Worm (Caenorhabditis elegans): Measurements from ENCODE around the gene K08H10.6.

Gene K08H10.6

ce11 chrV:9970119-9970518, 25.6 kb downstream of the K08H10.6 start (continued):
- TF ChIP-seq skn-1 (tag; optimal IDR thresholded peaks at IDR 0.05) (no peak), pha-4 (GFP tag; IDR thresholded peaks at IDR 0.05) (peak; percentile 96), pha-4 (tag; optimal IDR thresholded peaks at IDR 0.05) (no peak), ceh-82 (tag; optimal IDR thresholded peaks at IDR 0.05) (no peak), lin-15B (tag; optimal IDR thresholded peaks at IDR 0.05) (no peak), dve-1 (tag; optimal IDR thresholded peaks at IDR 0.05; ENCODE audit: insufficient read depth) (peak; percentile 59), F10B5.3 (tag; optimal IDR thresholded peaks at IDR 0.05) (peak; percentile 80), tag-97 (GFP tag; IDR thresholded peaks at IDR 0.05) (0 out of 2 replicates have a peak, but pooled peaks have one; percentile 41), lin-29 (GFP tag; IDR thresholded peaks at IDR 0.05) (peak; percentile 57; the same call in 1 of the 2 replicates), set-16 (GFP tag; IDR thresholded peaks at IDR 0.05) (peak; percentile 73), madf-9 (GFP tag; conservative IDR thresholded peaks at IDR 0.05) (peak; percentile 83), R02D3.7 (tag; optimal IDR thresholded peaks at IDR 0.05) (no peak), D1046.2 (GFP tag; IDR thresholded peaks at IDR 0.05) (peak; percentile 90), attf-4 (tag; optimal IDR thresholded peaks at IDR 0.05) (no peak), mdt-29 (GFP tag; IDR thresholded peaks at IDR 0.05) (peak; percentile 74; the same call in 1 of the 2 replicates), rbr-2 (tag; optimal IDR thresholded peaks at IDR 0.05) (peak; percentile 82), zip-11 (GFP tag; IDR thresholded peaks at IDR 0.05) (peak; percentile 91), T20F7.1 (GFP tag; optimal IDR thresholded peaks at IDR 0.05) (no peak), fos-1 (tag; optimal IDR thresholded peaks at IDR 0.05) (no peak), F44E2.7 (GFP tag; IDR thresholded peaks at IDR 0.05) (peak; percentile 98), F49E8.2 (tag; optimal IDR thresholded peaks at IDR 0.05; ENCODE audit: borderline replicate concordance) (peak; percentile 83), ceh-28 (tag; optimal IDR thresholded peaks at IDR 0.05) (no peak), tra-1 (GFP tag; IDR thresholded peaks at IDR 0.05) (peak; percentile 91), daf-8 (GFP tag; IDR thresholded peaks at IDR 0.05) (peak; percentile 67; the same call in 1 of the 2 replicates), lin-13 (GFP tag; optimal IDR thresholded peaks at IDR 0.05) (peak; percentile 60), sdz-12 (GFP tag; optimal IDR thresholded peaks at IDR 0.05) (no peak), nhr-48 (tag; optimal IDR thresholded peaks at IDR 0.05) (peak; percentile 79), ceh-62 (tag; optimal IDR thresholded peaks at IDR 0.05) (no peak), mdl-1 (tag; optimal IDR thresholded peaks at IDR 0.05) (no peak), daf-19 (GFP tag; conservative IDR thresholded peaks at IDR 0.05) (peak; percentile 86), saeg-2 (GFP tag; IDR thresholded peaks at IDR 0.05) (peak; percentile 65; the same call in 1 of the 2 replicates), ces-1 (GFP tag; optimal IDR thresholded peaks at IDR 0.05) (peak; percentile 39), hlh-30 (tag; optimal IDR thresholded peaks at IDR 0.05; ENCODE audit: insufficient read depth) (peak; percentile 62), dpl-1 (GFP tag; optimal IDR thresholded peaks at IDR 0.05) (peak; percentile 27), vab-7 (GFP tag; IDR thresholded peaks at IDR 0.05) (peak; percentile 98), egl-27 (tag; optimal IDR thresholded peaks at IDR 0.05) (no peak), dmd-9 (GFP tag; IDR thresholded peaks at IDR 0.05) (no peak; the same call in 1 of the 2 replicates), daf-12 (tag; optimal IDR thresholded peaks at IDR 0.05) (no peak), lsy-2 (tag; optimal IDR thresholded peaks at IDR 0.05) (peak in 1 of 2 experiments; percentile 58), ceh-20 (GFP tag; IDR thresholded peaks at IDR 0.05) (peak; percentile 83), fkh-10 (GFP tag; optimal IDR thresholded peaks at IDR 0.05) (no peak), zip-2 (tag; optimal IDR thresholded peaks at IDR 0.05) (peak; percentile 57), ztf-7 (tag; optimal IDR thresholded peaks at IDR 0.05) (peak; percentile 66), Y48G9A.11 (GFP tag; IDR thresholded peaks at IDR 0.05) (peak; percentile 85), lin-39 (tag; optimal IDR thresholded peaks at IDR 0.05) (no peak), ama-1 (optimal IDR thresholded peaks at IDR 0.05) (no peak), nhr-237 (tag; optimal IDR thresholded peaks at IDR 0.05) (no peak), spr-1 (tag; optimal IDR thresholded peaks at IDR 0.05) (peak; percentile 88), php-3 (GFP tag; IDR thresholded peaks at IDR 0.05) (peak; percentile 92), zag-1 (tag; optimal IDR thresholded peaks at IDR 0.05) (no peak), Y75B8A.6 (GFP tag; IDR thresholded peaks at IDR 0.05) (peak; percentile 87; the same call in 1 of the 2 replicates), jun-1 (tag; optimal IDR thresholded peaks at IDR 0.05) (no peak)
